Worm (Caenorhabditis elegans) whole organism, dauer: ENCODE results near the gene C24F3.2.

Experiments
- unc-62 ChIP-seq: sonication (generic microtip); optimal IDR thresholded peaks from 2 replicates; lab custom pipeline; 2017; ENCODE audit warnings: missing biosample characterization, missing genetic modification reagents, missing genetic modification characterization

Gene C24F3.2

DNA sequence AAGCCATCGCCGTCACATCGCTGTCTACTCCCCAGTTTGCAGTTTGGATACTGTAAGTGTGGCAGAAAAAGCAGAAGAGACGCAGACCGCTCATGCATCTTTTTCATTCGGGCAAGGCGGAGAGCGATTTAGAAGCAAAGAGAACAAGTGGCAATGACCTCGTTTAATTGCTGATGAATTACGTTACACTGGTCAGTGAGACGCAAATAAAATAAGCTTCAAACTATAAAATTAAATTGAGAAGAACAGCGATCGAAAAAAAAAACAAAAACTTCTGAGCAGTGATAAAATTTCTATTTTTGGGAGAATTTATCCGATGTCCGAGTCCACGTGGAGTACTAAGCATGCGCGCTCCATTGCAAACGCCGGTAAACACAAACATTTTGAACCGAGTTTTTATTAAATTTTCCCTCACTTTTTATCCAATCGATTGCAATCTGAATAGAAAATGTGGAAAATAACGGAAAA is at the start of gene C24F3.2:
TSS of gene C24F3.2 (plus strand) at position 418 of the 468 bp plus-strand sequence.
- TF ChIP-seq unc-62 (GFP tag; lab: Kevin White, UChicago), result no peak

ce11 chrIV:10174328-10174727 is 48.0 kb upstream of the C24F3.2 start, which contains the start of gene pxf-1:
TSS of gene pxf-1 (minus strand) at chrIV:10174341.
- TF ChIP-seq unc-62 (GFP tag; lab: Kevin White, UChicago), result no peak

DNA sequence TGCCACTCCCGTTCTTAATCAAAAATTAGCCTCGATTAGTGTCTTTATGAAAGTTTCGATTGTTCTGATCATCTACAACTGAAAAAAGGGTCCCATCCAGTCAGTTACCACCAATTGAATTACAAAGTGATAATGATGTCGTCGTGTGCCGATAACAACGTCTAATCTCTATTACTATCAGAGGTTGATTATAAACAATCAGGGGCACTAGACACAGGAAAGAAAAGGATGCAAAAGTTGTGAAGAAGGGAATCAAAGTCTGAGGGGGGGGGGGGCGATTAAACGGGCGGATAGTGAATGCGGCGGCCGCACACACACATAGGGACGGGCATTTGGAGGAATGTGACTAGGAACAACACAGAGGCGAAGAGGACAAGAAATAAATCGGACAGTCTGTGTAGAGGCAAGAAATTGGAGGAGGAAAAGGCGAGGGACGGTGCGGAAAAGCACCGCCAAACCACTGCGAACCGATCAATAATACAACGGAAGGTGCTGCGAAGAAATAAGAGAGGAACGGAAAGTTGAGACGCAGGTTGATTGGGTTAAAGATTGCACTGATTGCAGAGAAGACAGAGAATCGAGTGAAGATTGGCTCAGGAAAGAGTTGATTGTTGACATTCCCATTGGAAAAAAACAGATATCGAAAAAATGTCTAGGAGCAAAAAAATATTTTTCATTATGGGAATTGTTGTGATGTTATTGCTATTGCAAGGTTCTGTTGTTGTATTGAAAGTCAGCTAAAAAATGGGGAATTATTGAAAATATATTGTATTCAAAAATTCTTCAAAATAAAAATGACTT is 47.2 kb upstream of the C24F3.2 start:
- no peak for TF ChIP-seq unc-62 (GFP tag; lab: Kevin White, UChicago)

ce11 chrIV:10176252-10176730 is 46.0 kb upstream of the C24F3.2 start, which contains the start of gene rack-1:
TSS of gene rack-1 (plus strand) at chrIV:10176680.
- TF ChIP-seq unc-62 (GFP tag; lab: Kevin White, UChicago), result no peak

ce11 chrIV:10177779-10178178 is 44.6 kb upstream of the C24F3.2 start, which contains the start of gene mspn-1:
TSS of gene mspn-1 (plus strand) at chrIV:10177968.
- TF ChIP-seq unc-62 (GFP tag; lab: Kevin White, UChicago), result no peak

ce11 chrIV:10180133-10180749 is 42.1 kb upstream of the C24F3.2 start, which contains the start of gene gta-1:
TSS of gene gta-1 (plus strand) at chrIV:10180660.
- TF ChIP-seq unc-62 (GFP tag; lab: Kevin White, UChicago), result no peak

ce11 chrIV:10188505-10188904 is 33.8 kb upstream of the C24F3.2 start:
- no peak for TF ChIP-seq unc-62 (GFP tag; lab: Kevin White, UChicago)

ce11 chrIV:10190586-10190985 is 31.8 kb upstream of the C24F3.2 start:
- TF ChIP-seq unc-62 (GFP tag; lab: Kevin White, UChicago), result no peak

ce11 chrIV:10191498-10191897 is 30.8 kb upstream of the C24F3.2 start:
- no peak for TF ChIP-seq unc-62 (GFP tag; lab: Kevin White, UChicago)

DNA sequence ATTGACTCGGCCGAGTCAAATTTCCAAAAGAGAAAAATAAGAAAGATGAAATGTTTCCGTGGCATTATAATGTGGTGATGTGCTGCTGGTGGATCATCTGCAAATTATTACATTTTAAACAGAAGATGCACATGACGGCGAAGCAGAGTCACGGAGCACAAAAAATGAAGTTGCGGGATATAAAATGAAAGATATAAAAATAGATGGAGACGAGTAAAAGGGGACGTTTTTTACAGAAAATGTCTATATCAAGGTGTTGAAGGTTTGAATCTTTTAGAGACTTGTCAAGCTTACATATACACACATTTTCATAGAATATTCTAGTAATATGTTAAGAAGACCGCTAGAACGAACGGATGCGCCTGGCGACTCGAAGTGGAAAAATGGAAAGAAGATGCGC is 28.0 kb upstream of the C24F3.2 start, which contains the start of gene ptrg-1:
TSS of gene ptrg-1 (minus strand) at position 101 of the 400 bp plus-strand sequence.
- TF ChIP-seq unc-62 (GFP tag; lab: Kevin White, UChicago), result no peak

ce11 chrIV:10197317-10197867 is 24.9 kb upstream of the C24F3.2 start, which contains the start of gene gon-4:
TSS of gene gon-4 (plus strand) at chrIV:10197817.
- no peak for TF ChIP-seq unc-62 (GFP tag; lab: Kevin White, UChicago)

DNA sequence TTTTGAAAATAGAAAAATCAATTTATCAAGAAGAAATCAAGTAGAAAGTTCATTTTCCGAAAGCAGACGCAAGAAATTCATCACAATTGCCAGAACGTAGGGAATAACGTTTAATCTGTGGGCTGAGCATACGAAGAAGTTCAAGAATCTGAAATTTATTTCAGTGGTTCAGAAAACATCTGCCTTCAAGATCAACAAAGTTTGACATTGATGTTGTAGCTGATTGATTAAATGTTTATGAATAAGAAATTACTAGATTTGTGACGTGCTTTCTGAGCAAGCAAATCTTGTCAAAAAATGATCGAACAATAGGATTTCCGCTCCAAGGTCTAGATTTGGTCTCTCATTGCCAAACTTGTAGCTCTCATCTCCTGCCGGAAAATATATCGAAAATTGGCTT is 16.2 kb upstream of the C24F3.2 start, which contains the start of gene K04D7.6:
TSS of gene K04D7.6 (minus strand) at position 101 of the 400 bp plus-strand sequence.
- no peak for TF ChIP-seq unc-62 (GFP tag; lab: Kevin White, UChicago)

- TF ChIP-seq unc-62 (GFP tag; lab: Kevin White, UChicago), result no peak
Measured at ce11 chrIV:10214811-10215210, 7.5 kb upstream of the C24F3.2 start, which contains the start of gene abt-1. TSS of gene abt-1 (minus strand) at chrIV:10214911.

- TF ChIP-seq unc-62 (GFP tag; lab: Kevin White, UChicago), result no peak
Measured at ce11 chrIV:10215393-10215792, 6.9 kb upstream of the C24F3.2 start.

DNA sequence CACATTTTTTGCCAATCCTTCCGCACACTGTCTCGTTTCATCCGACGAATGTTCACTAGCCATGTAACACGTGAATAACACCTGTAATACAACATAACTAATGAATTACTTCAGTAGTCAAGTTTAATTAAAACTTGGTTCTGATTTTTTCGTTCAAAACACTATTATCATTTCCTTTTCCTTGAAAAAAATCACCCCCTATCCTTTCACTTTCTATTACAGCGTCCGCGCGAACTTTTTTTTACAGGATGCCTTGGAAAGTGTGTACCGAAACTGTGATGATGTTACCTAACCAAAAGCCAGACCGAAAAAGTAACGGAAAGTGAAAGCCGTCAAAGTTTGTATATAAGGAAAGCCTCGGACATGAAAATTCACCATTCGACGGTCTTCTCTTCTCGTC is 6.3 kb upstream of the C24F3.2 start, which contains the start of gene col-124:
TSS of gene col-124 (plus strand) at position 374 of the 400 bp plus-strand sequence.
- TF ChIP-seq unc-62 (GFP tag; lab: Kevin White, UChicago), result no peak
